Worm (Caenorhabditis elegans) whole organism, L3 larva: ENCODE measurements around the gene D2096.10.

Experiments
- ama-1 ChIP-seq: fragments of 150-350 bp; optimal IDR thresholded peaks from 2 replicates; lab custom pipeline; 2018
- ceh-28 ChIP-seq: fragments of 150-350 bp; optimal IDR thresholded peaks from 2 replicates; lab custom pipeline; 2014; ENCODE audit warnings: missing biosample characterization, missing genetic modification reagents, missing genetic modification characterization
- ceh-82 ChIP-seq: fragments of 150-350 bp; optimal IDR thresholded peaks from 2 replicates; lab custom pipeline; 2014; ENCODE audit warnings: missing biosample characterization, missing genetic modification characterization
- egl-27 ChIP-seq: sonication (generic microtip); optimal IDR thresholded peaks from 4 replicates; lab custom pipeline; 2017; ENCODE audit warnings: missing biosample characterization, missing genetic modification reagents, missing genetic modification characterization
- elt-1 ChIP-seq: fragments of 150-350 bp; optimal IDR thresholded peaks from 2 replicates; lab custom pipeline; 2014; ENCODE audit warnings: missing biosample characterization, missing genetic modification characterization
- lin-39 ChIP-seq: fragments of 150-350 bp; optimal IDR thresholded peaks from 2 replicates; lab custom pipeline; 2018; ENCODE audit warnings: missing biosample characterization, missing genetic modification reagents, missing genetic modification characterization
- nfya-1 ChIP-seq: sonication (generic microtip); optimal IDR thresholded peaks from 2 replicates; lab custom pipeline; 2017; ENCODE audit warnings: missing genetic modification characterization, mild to moderate bottlenecking, missing compliant biosample characterization, antibody characterized with exemption, moderate library complexity; ENCODE audit not compliant: insufficient read depth
- pha-4 ChIP-seq: fragments of 150-350 bp; optimal IDR thresholded peaks from 2 replicates; lab custom pipeline; 2014; ENCODE audit warnings: missing biosample characterization, missing genetic modification reagents, missing genetic modification characterization
- snpc-4 ChIP-seq: fragments of 150-350 bp; optimal IDR thresholded peaks from 2 replicates; lab custom pipeline; 2014; ENCODE audit warnings: missing biosample characterization, missing genetic modification characterization
- tbx-2 ChIP-seq: sonication (generic microtip); optimal IDR thresholded peaks from 2 replicates; lab custom pipeline; 2016; ENCODE audit warnings: mild to moderate bottlenecking, missing genetic modification characterization, missing compliant biosample characterization
- unc-62 ChIP-seq: fragments of 150-350 bp; sonication (generic microtip); optimal IDR thresholded peaks from 4 replicates; lab custom pipeline; 2014; ENCODE audit warnings: missing biosample characterization, missing genetic modification reagents, missing genetic modification characterization

- no peak for TF ChIP-seq tbx-2 (tag; lab: Kevin White, UChicago)
- TF ChIP-seq elt-1 (tag; lab: Kevin White, UChicago): no peak
- no peak for TF ChIP-seq egl-27
- TF ChIP-seq ama-1 (lab: Kevin White, UChicago): no peak
- no peak for TF ChIP-seq ceh-82 (tag; lab: Kevin White, UChicago)
- no peak for TF ChIP-seq pha-4 (tag; lab: Kevin White, UChicago)
- TF ChIP-seq ceh-28 (tag; lab: Kevin White, UChicago): no peak
- no peak for TF ChIP-seq unc-62 (GFP tag; lab: Kevin White, UChicago)
- TF ChIP-seq nfya-1 (tag; lab: Kevin White, UChicago): no peak
- TF ChIP-seq snpc-4 (tag; lab: Kevin White, UChicago): no peak
- TF ChIP-seq lin-39 (tag; lab: Kevin White, UChicago): no peak
These were observed 21.2 kb downstream of the D2096.10 start for ce11 chrIV:8367887-8368286.
